Fruit fly (Drosophila melanogaster) whole organism, adult: Measurements from ENCODE around the gene CG6051.

Experiments used
- CG11617 ChIP-seq: fragments of 200-800 bp; sonication (Bioruptor generic); optimal IDR thresholded peaks from 2 replicates; lab custom pipeline; 2017; ENCODE audit warnings: mild to moderate bottlenecking, missing biosample characterization, missing genetic modification reagents, missing genetic modification characterization
- CG12768 ChIP-seq: fragments of 200-800 bp; sonication (Bioruptor generic); optimal IDR thresholded peaks from 2 replicates; lab custom pipeline; 2017; ENCODE audit warnings: missing biosample characterization, missing genetic modification characterization, mild to moderate bottlenecking, moderate library complexity, missing genetic modification reagents
- CG14711 ChIP-seq: fragments of 200-800 bp; sonication (Bioruptor generic); optimal IDR thresholded peaks from 2 replicates; lab custom pipeline; 2018; ENCODE audit warnings: missing biosample characterization, mild to moderate bottlenecking, missing genetic modification characterization, moderate library complexity
- CG1620 ChIP-seq: fragments of 200-800 bp; sonication (Bioruptor generic); optimal IDR thresholded peaks from 2 replicates; lab custom pipeline; 2016; ENCODE audit warnings: missing biosample characterization, missing genetic modification characterization
- CG33017 ChIP-seq: fragments of 200-800 bp; sonication (Bioruptor generic); optimal IDR thresholded peaks from 2 replicates; lab custom pipeline; 2018; ENCODE audit warnings: missing biosample characterization, mild to moderate bottlenecking, missing genetic modification characterization, moderate library complexity
- CG5204 ChIP-seq: fragments of 200-800 bp; sonication (Bioruptor generic); optimal IDR thresholded peaks from 2 replicates; lab custom pipeline; 2016; ENCODE audit warnings: missing biosample characterization, missing genetic modification characterization
- CG7045 ChIP-seq: fragments of 200-800 bp; sonication (Bioruptor generic); optimal IDR thresholded peaks from 2 replicates; lab custom pipeline; 2017; ENCODE audit warnings: missing biosample characterization, mild to moderate bottlenecking, missing genetic modification characterization
- CG7101 ChIP-seq: fragments of 200-800 bp; sonication (Bioruptor generic); optimal IDR thresholded peaks from 2 replicates; lab custom pipeline; 2018; ENCODE audit warnings: missing biosample characterization, mild to moderate bottlenecking, missing genetic modification characterization, moderate library complexity
- Clk ChIP-seq: fragments of 200-800 bp; sonication (Bioruptor generic); optimal IDR thresholded peaks from 2 replicates; lab custom pipeline; 2017; ENCODE audit warnings: missing biosample characterization, missing genetic modification characterization
- Crg-1 ChIP-seq: fragments of 200-800 bp; sonication (Bioruptor generic); optimal IDR thresholded peaks from 2 replicates; lab custom pipeline; 2016; ENCODE audit warnings: missing biosample characterization, missing genetic modification characterization
- Hr96 ChIP-seq: fragments of 200-800 bp; sonication (Bioruptor generic); optimal IDR thresholded peaks from 2 replicates; lab custom pipeline; 2016; ENCODE audit warnings: missing biosample characterization, missing genetic modification characterization
- Mnt ChIP-seq: fragments of 200-800 bp; sonication (Bioruptor generic); optimal IDR thresholded peaks from 2 replicates; lab custom pipeline; 2016; ENCODE audit warnings: missing biosample characterization, mild to moderate bottlenecking, missing genetic modification characterization
- bab1 ChIP-seq: fragments of 200-800 bp; sonication (Bioruptor generic); optimal IDR thresholded peaks from 3 replicates; lab custom pipeline; 2019; ENCODE audit warnings: missing biosample characterization, mild to moderate bottlenecking, missing genetic modification characterization, moderate library complexity
- cic ChIP-seq: fragments of 200-800 bp; sonication (Bioruptor generic); optimal IDR thresholded peaks from 2 replicates; lab custom pipeline; 2017; ENCODE audit warnings: missing biosample characterization, mild to moderate bottlenecking, missing genetic modification characterization, moderate library complexity
- cnc ChIP-seq, 2 experiments: fragments of >200 bp; optimal IDR thresholded peaks; 2 replicates each; lab custom pipeline; 2017
- kay ChIP-seq: fragments of 200-800 bp; sonication (Bioruptor generic); peaks from one replicate; lab custom pipeline; 2016; ENCODE audit warnings: missing biosample characterization, missing genetic modification characterization, borderline replicate concordance
- ovo ChIP-seq: fragments of 200-800 bp; sonication (Bioruptor generic); optimal IDR thresholded peaks from 2 replicates; lab custom pipeline; 2016; ENCODE audit warnings: missing biosample characterization, missing genetic modification characterization
- pad ChIP-seq: fragments of 200-800 bp; sonication (Bioruptor generic); optimal IDR thresholded peaks from 3 replicates; lab custom pipeline; 2017; ENCODE audit warnings: missing biosample characterization, missing genetic modification characterization, mild to moderate bottlenecking, moderate library complexity, missing genetic modification reagents
- tj ChIP-seq: fragments of 200-800 bp; sonication (Bioruptor generic); optimal IDR thresholded peaks from 3 replicates; lab custom pipeline; 2017; ENCODE audit warnings: missing biosample characterization, mild to moderate bottlenecking, missing genetic modification characterization, moderate library complexity
- toe ChIP-seq: fragments of 200-800 bp; sonication (Bioruptor generic); optimal IDR thresholded peaks from 2 replicates; lab custom pipeline; 2016; ENCODE audit warnings: missing biosample characterization, missing genetic modification characterization

CG6051 gene

dm6 chr3R:27116465-27117092, 34.3 kb downstream of the CG6051 start, which contains the start of the genes CG6066 and CG5880:
Gene CG6066, minus strand, starts transcription at chr3R:27116707.
Gene CG5880, plus strand, starts transcription at chr3R:27116745.
- TF ChIP-seq ovo (GFP tag; lab: Kevin White, UChicago) = no peak
- no peak for TF ChIP-seq Clk (GFP tag; lab: Kevin White, UChicago)
- no peak for TF ChIP-seq Crg-1 (GFP tag; lab: Kevin White, UChicago)
- TF ChIP-seq CG12768 (GFP tag; lab: Kevin White, UChicago) = no peak
- TF ChIP-seq Mnt (GFP tag; lab: Kevin White, UChicago) = no peak
- TF ChIP-seq CG7101 = no peak
- TF ChIP-seq CG7045 (GFP tag; lab: Kevin White, UChicago) = no peak
- TF ChIP-seq CG1620 (GFP tag; lab: Kevin White, UChicago) = no peak
- no peak for TF ChIP-seq toe (GFP tag; lab: Kevin White, UChicago)
- no peak for TF ChIP-seq kay (GFP tag; lab: Kevin White, UChicago)
- no peak for TF ChIP-seq cnc (optimal IDR thresholded peaks at IDR 0.05; lab: Kevin White, UChicago)
- TF ChIP-seq cic (GFP tag; lab: Kevin White, UChicago) = no peak
- no peak for TF ChIP-seq pad
- TF ChIP-seq bab1 = no peak

- TF ChIP-seq CG1620 (GFP tag; lab: Kevin White, UChicago) (peak; percentile 91), CG33017 (tag; lab: Kevin White, UChicago) (peak; percentile 85), CG5204 (GFP tag; lab: Kevin White, UChicago) (peak; percentile 88), Crg-1 (GFP tag; lab: Kevin White, UChicago) (peak; percentile 83), tj (GFP tag; lab: Kevin White, UChicago) (peak; percentile 86), Mnt (GFP tag; lab: Kevin White, UChicago) (peak; percentile 90), Clk (GFP tag; lab: Kevin White, UChicago) (peak; percentile 83), cnc (optimal IDR thresholded peaks at IDR 0.05; lab: Kevin White, UChicago) (no peak), CG7101 (peak; percentile 86), cic (GFP tag; lab: Kevin White, UChicago) (peak; percentile 96), ovo (GFP tag; lab: Kevin White, UChicago) (peak; percentile 81), Hr96 (peak; percentile 84), CG11617 (GFP tag; lab: Kevin White, UChicago) (peak; percentile 90), CG12768 (GFP tag; lab: Kevin White, UChicago) (peak; percentile 90), CG7045 (GFP tag; lab: Kevin White, UChicago) (peak; percentile 91), kay (GFP tag; lab: Kevin White, UChicago) (no peak), CG14711 (tag; lab: Kevin White, UChicago) (peak; percentile 85), toe (GFP tag; lab: Kevin White, UChicago) (peak; percentile 93), pad (peak; percentile 76), bab1 (peak; percentile 92)
Measured at dm6 chr3R:27111784-27112602, 38.9 kb downstream of the CG6051 start, which contains the start of the genes gb and CG5815. Gene gb, minus strand, starts transcription at chr3R:27112270. Gene CG5815, plus strand, starts transcription at chr3R:27112566.

- TF ChIP-seq ovo (GFP tag; lab: Kevin White, UChicago) (no peak), CG11617 (GFP tag; lab: Kevin White, UChicago) (no peak), Hr96 (no peak), cic (GFP tag; lab: Kevin White, UChicago) (no peak), CG14711 (tag; lab: Kevin White, UChicago) (no peak), Mnt (GFP tag; lab: Kevin White, UChicago) (no peak), CG1620 (GFP tag; lab: Kevin White, UChicago) (no peak), pad (no peak), CG5204 (GFP tag; lab: Kevin White, UChicago) (no peak), CG33017 (tag; lab: Kevin White, UChicago) (no peak), cnc (optimal IDR thresholded peaks at IDR 0.05; lab: Kevin White, UChicago) (no peak), kay (GFP tag; lab: Kevin White, UChicago) (no peak), CG7101 (no peak), CG12768 (GFP tag; lab: Kevin White, UChicago) (no peak), bab1 (no peak), Clk (GFP tag; lab: Kevin White, UChicago) (no peak)
Measured at dm6 chr3R:27109458-27109857, 41.4 kb downstream of the CG6051 start.

- TF ChIP-seq Mnt (GFP tag; lab: Kevin White, UChicago) = no peak
- no peak for TF ChIP-seq CG7045 (GFP tag; lab: Kevin White, UChicago)
- TF ChIP-seq Clk (GFP tag; lab: Kevin White, UChicago) = no peak
- TF ChIP-seq ovo (GFP tag; lab: Kevin White, UChicago) = no peak
- TF ChIP-seq tj (GFP tag; lab: Kevin White, UChicago) = no peak
- no peak for TF ChIP-seq kay (GFP tag; lab: Kevin White, UChicago)
- no peak for TF ChIP-seq Hr96
- no peak for TF ChIP-seq CG1620 (GFP tag; lab: Kevin White, UChicago)
- no peak for TF ChIP-seq cic (GFP tag; lab: Kevin White, UChicago)
- no peak for TF ChIP-seq toe (GFP tag; lab: Kevin White, UChicago)
- no peak for TF ChIP-seq CG7101
- TF ChIP-seq Crg-1 (GFP tag; lab: Kevin White, UChicago) = no peak
- no peak for TF ChIP-seq CG11617 (GFP tag; lab: Kevin White, UChicago)
- TF ChIP-seq bab1 = no peak
- TF ChIP-seq CG14711 (tag; lab: Kevin White, UChicago) = no peak
- TF ChIP-seq cnc (optimal IDR thresholded peaks at IDR 0.05; lab: Kevin White, UChicago) = no peak
- no peak for TF ChIP-seq CG5204 (GFP tag; lab: Kevin White, UChicago)
Measured at dm6 chr3R:27108111-27108510, 42.8 kb downstream of the CG6051 start.
